Worm (Caenorhabditis elegans) whole organism, L2 larva: ENCODE measurements around the gene Y71H2AM.12.

Experiments
- R02D3.7 ChIP-seq: fragments of 150-350 bp; optimal IDR thresholded peaks from 2 replicates; lab custom pipeline; 2014; ENCODE audit warnings: missing biosample characterization, missing genetic modification characterization
- ama-1 ChIP-seq: fragments of 150-350 bp; optimal IDR thresholded peaks from 2 replicates; lab custom pipeline; 2018; ENCODE audit warnings: inconsistent platforms
- elt-1 ChIP-seq: fragments of 150-350 bp; optimal IDR thresholded peaks from 2 replicates; lab custom pipeline; 2014; ENCODE audit warnings: missing biosample characterization, missing genetic modification characterization
- nhr-11 ChIP-seq: fragments of 150-350 bp; optimal IDR thresholded peaks from 2 replicates; lab custom pipeline; 2014; ENCODE audit warnings: missing biosample characterization, missing genetic modification characterization
- nhr-12 ChIP-seq: fragments of 150-350 bp; optimal IDR thresholded peaks from 2 replicates; lab custom pipeline; 2014; ENCODE audit warnings: missing biosample characterization, missing genetic modification characterization
- nhr-237 ChIP-seq: fragments of 150-350 bp; optimal IDR thresholded peaks from 2 replicates; lab custom pipeline; 2014; ENCODE audit warnings: missing biosample characterization, missing genetic modification characterization
- ztf-11 ChIP-seq: sonication (generic microtip); optimal IDR thresholded peaks from 2 replicates; lab custom pipeline; 2017; ENCODE audit warnings: missing biosample characterization, missing genetic modification characterization

- TF ChIP-seq ztf-11 (tag; lab: Kevin White, UChicago) (no peak), ama-1 (lab: Kevin White, UChicago) (no peak), nhr-12 (tag; lab: Kevin White, UChicago) (no peak), nhr-237 (no peak), nhr-11 (tag; lab: Kevin White, UChicago) (no peak), R02D3.7 (tag; lab: Kevin White, UChicago) (no peak), elt-1 (tag; lab: Kevin White, UChicago) (no peak)
These were observed 36.9 kb upstream of the Y71H2AM.12 start for ce11 chrIII:2770752-2771151.
